Worm (Caenorhabditis elegans) whole organism, L4 larva: ENCODE measurements around the gene picd-1.

Experiments
- F37D6.2 ChIP-seq: sonication (generic microtip); optimal IDR thresholded peaks from 2 replicates; lab custom pipeline; 2016; ENCODE audit warnings: mild to moderate bottlenecking, missing genetic modification characterization, missing compliant biosample characterization
- F44E2.7 ChIP-seq: fragments of 200-800 bp; sonication (Bioruptor generic); IDR thresholded peaks from 2 replicates; pipeline ENCODE4 v2.1.2; 2022; ENCODE audit warnings: missing genetic modification characterization, missing compliant biosample characterization
- T20F7.1 ChIP-seq: fragments of 200-800 bp; sonication (Bioruptor generic); optimal IDR thresholded peaks from 2 replicates; lab custom pipeline; 2018; ENCODE audit warnings: mild to moderate bottlenecking, missing genetic modification characterization, missing compliant biosample characterization
- Y48G9A.11 ChIP-seq: fragments of 200-800 bp; sonication (Bioruptor generic); IDR thresholded peaks from 2 replicates; pipeline ENCODE4 v1.3.6; 2022; ENCODE audit warnings: missing genetic modification reagents, missing genetic modification characterization, missing compliant biosample characterization
- aha-1 ChIP-seq: fragments of 150-350 bp; peaks from one replicate; lab custom pipeline; 2014; ENCODE audit warnings: missing biosample characterization, missing genetic modification characterization
- aly-2 ChIP-seq: sonication (generic microtip); optimal IDR thresholded peaks from 2 replicates; lab custom pipeline; 2018; ENCODE audit warnings: missing biosample characterization, missing genetic modification characterization
- ama-1 ChIP-seq: fragments of 150-350 bp; optimal IDR thresholded peaks from 2 replicates; lab custom pipeline; 2014; ENCODE audit warnings: inconsistent platforms, mixed read lengths
- arid-1 ChIP-seq: fragments of 200-800 bp; sonication (Bioruptor generic); conservative IDR thresholded peaks from 2 replicates; pipeline ENCODE4 v1.3.6; 2022; ENCODE audit warnings: missing genetic modification reagents, missing genetic modification characterization, missing compliant biosample characterization
- ceh-44 ChIP-seq: fragments of 200-800 bp; sonication (Bioruptor generic); IDR thresholded peaks from 2 replicates; pipeline ENCODE4 v1.3.6; 2022; ENCODE audit warnings: missing genetic modification reagents, missing genetic modification characterization, missing compliant biosample characterization
- cey-2 ChIP-seq: sonication (generic microtip); optimal IDR thresholded peaks from 3 replicates; lab custom pipeline; 2017; ENCODE audit warnings: missing genetic modification characterization, mild to moderate bottlenecking, missing compliant biosample characterization, antibody characterized with exemption, borderline replicate concordance; ENCODE audit not compliant: insufficient read depth
- ctbp-1 ChIP-seq: fragments of 200-800 bp; sonication (Bioruptor generic); IDR thresholded peaks from 2 replicates; pipeline ENCODE4 v1.3.6; 2022; ENCODE audit warnings: missing genetic modification reagents, missing genetic modification characterization, missing compliant biosample characterization
- daf-16 ChIP-seq, 3 experiments: sonication (generic microtip); optimal IDR thresholded peaks; 2 replicates each; lab custom pipeline; 2016 to 2017; ENCODE audit warnings: missing genetic modification characterization in 3 of 3, missing genetic modification reagents in 3 of 3, mild to moderate bottlenecking in 2 of 3, missing compliant biosample characterization in 2 of 3, missing biosample characterization in 1 of 3, moderate library complexity in 1 of 3
- daf-19 ChIP-seq: fragments of 200-800 bp; sonication (Bioruptor generic); conservative IDR thresholded peaks from 2 replicates; pipeline ENCODE4 v1.3.6; 2022; ENCODE audit warnings: missing genetic modification characterization, missing compliant biosample characterization
- dmd-6 ChIP-seq: fragments of 200-800 bp; sonication (Bioruptor generic); IDR thresholded peaks from 2 replicates; pipeline ENCODE4 v1.3.6; 2022; ENCODE audit warnings: missing genetic modification reagents, missing genetic modification characterization, missing compliant biosample characterization
- dmd-8 ChIP-seq: fragments of 200-800 bp; sonication (Bioruptor generic); IDR thresholded peaks from 2 replicates; pipeline ENCODE4 v1.3.6; 2022; ENCODE audit warnings: missing genetic modification characterization, missing compliant biosample characterization
- dmd-9 ChIP-seq: fragments of 200-800 bp; sonication (Bioruptor generic); IDR thresholded peaks from 2 replicates; pipeline ENCODE4 v1.3.6; 2022; ENCODE audit warnings: missing genetic modification reagents, missing genetic modification characterization, missing compliant biosample characterization
- dve-1 ChIP-seq: sonication (generic microtip); optimal IDR thresholded peaks from 2 replicates; lab custom pipeline; 2017; ENCODE audit warnings: antibody characterized with exemption, mild to moderate bottlenecking, missing genetic modification characterization, missing compliant biosample characterization; ENCODE audit not compliant: insufficient read depth
- egl-43 ChIP-seq: fragments of 200-800 bp; sonication (Bioruptor generic); IDR thresholded peaks from 2 replicates; pipeline ENCODE4 v1.3.6; 2022; ENCODE audit warnings: missing genetic modification reagents, missing genetic modification characterization, missing compliant biosample characterization
- fkh-10 ChIP-seq: fragments of 150-350 bp; optimal IDR thresholded peaks from 2 replicates; lab custom pipeline; 2014; ENCODE audit warnings: missing biosample characterization, missing genetic modification reagents, missing genetic modification characterization
- hif-1 ChIP-seq, 2 experiments: sonication (generic microtip); optimal IDR thresholded peaks; 2 replicates each; lab custom pipeline; 2016 to 2017; ENCODE audit warnings: missing compliant biosample characterization in 2 of 2, missing genetic modification characterization in 2 of 2, missing genetic modification reagents in 2 of 2, missing genotype in 2 of 2, mild to moderate bottlenecking in 1 of 2
- hlh-11 ChIP-seq: fragments of 200-800 bp; sonication (Bioruptor generic); optimal IDR thresholded peaks from 2 replicates; lab custom pipeline; 2018; ENCODE audit warnings: mild to moderate bottlenecking, missing genetic modification characterization, missing compliant biosample characterization
- hlh-30 ChIP-seq: sonication (generic microtip); optimal IDR thresholded peaks from 2 replicates; lab custom pipeline; 2017; ENCODE audit warnings: antibody characterized with exemption, mild to moderate bottlenecking, missing genetic modification characterization, missing compliant biosample characterization; ENCODE audit not compliant: insufficient read depth
- jun-1 ChIP-seq: fragments of 150-350 bp; optimal IDR thresholded peaks from 2 replicates; lab custom pipeline; 2014; ENCODE audit warnings: missing biosample characterization, missing genetic modification reagents, missing genetic modification characterization
- lim-7 ChIP-seq: fragments of 200-800 bp; sonication (Bioruptor generic); IDR thresholded peaks from 2 replicates; pipeline ENCODE4 v1.3.6; 2022; ENCODE audit warnings: missing genetic modification characterization, missing compliant biosample characterization
- lin-1 ChIP-seq: fragments of 200-800 bp; sonication (Bioruptor generic); IDR thresholded peaks from 2 replicates; pipeline ENCODE4 v1.3.6; 2022; ENCODE audit warnings: missing genetic modification reagents, missing genetic modification characterization, missing compliant biosample characterization
- lin-13 ChIP-seq: fragments of 150-350 bp; optimal IDR thresholded peaks from 2 replicates; lab custom pipeline; 2014; ENCODE audit warnings: missing biosample characterization, missing genetic modification reagents, missing genetic modification characterization
- lin-38 ChIP-seq: fragments of 200-800 bp; sonication (Bioruptor generic); IDR thresholded peaks from 2 replicates; pipeline ENCODE4 v1.3.6; 2022; ENCODE audit warnings: missing genetic modification reagents, missing genetic modification characterization, missing compliant biosample characterization
- lsy-2 ChIP-seq, 2 experiments: fragments of 150-350 bp in 1 of 2; sonication (generic microtip) in 1 of 2; optimal IDR thresholded peaks; 2 replicates each; lab custom pipeline; 2014 to 2017; ENCODE audit warnings: missing biosample characterization in 2 of 2, missing genetic modification characterization in 2 of 2
- madf-5 ChIP-seq, 2 experiments: fragments of 200-800 bp; sonication (Bioruptor generic); IDR thresholded peaks; 2 replicates each; pipeline ENCODE4 v1.3.6; 2022; ENCODE audit warnings: missing compliant biosample characterization in 2 of 2, missing genetic modification characterization in 2 of 2
- madf-9 ChIP-seq: fragments of 200-800 bp; sonication (Bioruptor generic); conservative IDR thresholded peaks from 2 replicates; pipeline ENCODE4 v1.3.6; 2022; ENCODE audit warnings: missing genetic modification reagents, missing genetic modification characterization, missing compliant biosample characterization
- mep-1 ChIP-seq: fragments of 150-350 bp; sonication (generic microtip); optimal IDR thresholded peaks from 3 replicates; lab custom pipeline; 2014; ENCODE audit warnings: missing biosample characterization, missing genetic modification characterization
- mxl-3 ChIP-seq: fragments of 200-800 bp; sonication (Bioruptor generic); optimal IDR thresholded peaks from 2 replicates; lab custom pipeline; 2018; ENCODE audit warnings: mild to moderate bottlenecking, missing genetic modification characterization, missing compliant biosample characterization
- nhr-102 ChIP-seq: sonication (generic microtip); optimal IDR thresholded peaks from 2 replicates; lab custom pipeline; 2016; ENCODE audit warnings: mild to moderate bottlenecking, missing genetic modification characterization, moderate library complexity, missing compliant biosample characterization
- nhr-11 ChIP-seq: fragments of 150-350 bp; optimal IDR thresholded peaks from 2 replicates; lab custom pipeline; 2014; ENCODE audit warnings: missing biosample characterization, missing genetic modification characterization
- nhr-237 ChIP-seq: sonication (generic microtip); optimal IDR thresholded peaks from 2 replicates; lab custom pipeline; 2017; ENCODE audit warnings: missing biosample characterization, missing genetic modification characterization
- nhr-28 ChIP-seq: fragments of 150-350 bp; optimal IDR thresholded peaks from 2 replicates; lab custom pipeline; 2014; ENCODE audit warnings: missing biosample characterization, missing genetic modification characterization
- pha-4 ChIP-seq, 2 experiments: fragments of 150-350 bp in 1 of 2; fragments of 200-800 bp in 1 of 2; sonication (Bioruptor generic) in 1 of 2; IDR thresholded peaks in 1 of 2; optimal IDR thresholded peaks in 1 of 2; 2 replicates each; pipeline versions ENCODE4 v1.3.6 to Lab custom; 2014 to 2022; ENCODE audit warnings: missing genetic modification characterization in 2 of 2, missing genetic modification reagents in 2 of 2, missing biosample characterization in 1 of 2, missing compliant biosample characterization in 1 of 2
- php-3 ChIP-seq: fragments of 200-800 bp; sonication (Bioruptor generic); IDR thresholded peaks from 2 replicates; pipeline ENCODE4 v1.3.6; 2022; ENCODE audit warnings: missing genetic modification reagents, missing genetic modification characterization, missing compliant biosample characterization
- rbr-2 ChIP-seq: sonication (generic microtip); optimal IDR thresholded peaks from 2 replicates; lab custom pipeline; 2016; ENCODE audit warnings: missing genotype, missing genetic modification characterization, missing compliant biosample characterization
- saeg-2 ChIP-seq: fragments of 200-800 bp; sonication (Bioruptor generic); IDR thresholded peaks from 2 replicates; pipeline ENCODE4 v1.3.6; 2022; ENCODE audit warnings: missing genetic modification reagents, missing genetic modification characterization, missing compliant biosample characterization
- snpc-1.2 ChIP-seq: fragments of 200-800 bp; sonication (Bioruptor generic); IDR thresholded peaks from 2 replicates; pipeline ENCODE4 v1.3.6; 2022; ENCODE audit warnings: missing genetic modification reagents, missing genetic modification characterization, missing compliant biosample characterization
- tra-1 ChIP-seq: fragments of 200-800 bp; sonication (Bioruptor generic); IDR thresholded peaks from 2 replicates; pipeline ENCODE4 v1.3.6; 2022; ENCODE audit warnings: missing genetic modification reagents, missing genetic modification characterization, missing compliant biosample characterization
- vab-7 ChIP-seq: fragments of 200-800 bp; sonication (Bioruptor generic); IDR thresholded peaks from 2 replicates; pipeline ENCODE4 v1.3.6; 2022; ENCODE audit warnings: missing genetic modification reagents, missing genetic modification characterization, missing compliant biosample characterization
- zag-1 ChIP-seq: fragments of 150-350 bp; optimal IDR thresholded peaks from 2 replicates; lab custom pipeline; 2014; ENCODE audit warnings: missing biosample characterization, missing genetic modification characterization
- zip-11 ChIP-seq: fragments of 200-800 bp; sonication (Bioruptor generic); IDR thresholded peaks from 2 replicates; pipeline ENCODE4 v1.3.6; 2022; ENCODE audit warnings: missing genetic modification characterization, missing compliant biosample characterization
- zip-2 ChIP-seq: fragments of 150-350 bp; optimal IDR thresholded peaks from 2 replicates; lab custom pipeline; 2014; ENCODE audit warnings: missing biosample characterization, missing genetic modification characterization
- ztf-7 ChIP-seq: fragments of 150-350 bp; optimal IDR thresholded peaks from 2 replicates; lab custom pipeline; 2014; ENCODE audit warnings: missing biosample characterization, missing genetic modification characterization

Gene picd-1

DNA sequence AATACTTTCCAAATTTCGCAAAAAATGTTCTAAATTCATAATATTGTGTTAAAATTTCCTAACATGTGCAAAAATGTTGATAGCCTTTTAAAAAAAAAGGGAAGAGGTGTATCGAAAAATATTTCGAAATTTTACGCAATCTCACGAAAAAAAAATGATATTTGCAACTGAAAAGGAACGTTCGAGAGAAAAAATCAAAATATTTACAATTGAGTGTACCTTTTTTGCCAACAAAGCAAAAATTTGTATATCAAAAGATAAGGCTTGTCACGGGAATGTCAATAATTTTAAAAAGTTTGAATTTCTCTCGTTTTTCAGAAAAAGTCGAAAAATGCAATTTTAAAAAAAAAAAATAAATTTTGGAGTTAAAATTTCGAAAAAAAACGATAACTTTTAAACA, 18.9 kb downstream of the picd-1 start:
- TF ChIP-seq php-3 (GFP tag; lab: Robert Waterston, UW) (no peak), Y48G9A.11 (GFP tag; lab: Robert Waterston, UW) (no peak), pha-4 (GFP tag; IDR thresholded peaks at IDR 0.05; lab: Robert Waterston, UW) (peak; percentile 10; the same call in 1 of the 2 replicates), pha-4 (tag; optimal IDR thresholded peaks at IDR 0.05; lab: Kevin White, UChicago) (no peak), dmd-6 (peak; percentile 56), ama-1 (lab: Kevin White, UChicago) (no peak), lin-38 (GFP tag; lab: Robert Waterston, UW) (peak; percentile 30; the same call in 1 of the 2 replicates), lsy-2 (tag; optimal IDR thresholded peaks at IDR 0.05; lab: Kevin White, UChicago) (peak in 1 of 2 experiments; percentile 45), aly-2 (tag; lab: Kevin White, UChicago) (no peak), lin-1 (GFP tag; lab: Robert Waterston, UW) (no peak), lin-13 (GFP tag; lab: Kevin White, UChicago) (no peak), jun-1 (tag; lab: Kevin White, UChicago) (no peak), hlh-11 (tag; lab: Kevin White, UChicago) (peak; percentile 13), ceh-44 (GFP tag; lab: Robert Waterston, UW) (no peak), dmd-9 (GFP tag; lab: Robert Waterston, UW) (no peak), daf-19 (GFP tag; lab: Robert Waterston, UW) (no peak), nhr-28 (tag; lab: Kevin White, UChicago) (no peak), T20F7.1 (peak; percentile 72), aha-1 (tag; lab: Kevin White, UChicago) (no peak), vab-7 (GFP tag; lab: Robert Waterston, UW) (no peak), egl-43 (GFP tag; lab: Robert Waterston, UW) (no peak), tra-1 (GFP tag; lab: Robert Waterston, UW) (no peak), hif-1 (tag; optimal IDR thresholded peaks at IDR 0.05; lab: Kevin White, UChicago) (peak in 1 of 2 experiments; percentile 12), nhr-237 (tag; lab: Kevin White, UChicago) (no peak), nhr-102 (tag; lab: Kevin White, UChicago) (peak; percentile 17), dmd-8 (no peak), ztf-7 (tag; lab: Kevin White, UChicago) (peak; percentile 92), hlh-30 (tag; lab: Kevin White, UChicago) (peak; percentile 18), mep-1 (tag; lab: Kevin White, UChicago) (peak; percentile 8), nhr-11 (no peak), rbr-2 (tag; lab: Kevin White, UChicago) (no peak), daf-16 (GFP tag; optimal IDR thresholded peaks at IDR 0.05; lab: Kevin White, UChicago) (peak in 1 of 2 experiments; percentile 46), daf-16 (tag; optimal IDR thresholded peaks at IDR 0.05; lab: Kevin White, UChicago) (peak; percentile 72), zip-2 (peak; percentile 99), mxl-3 (GFP tag; lab: Kevin White, UChicago) (no peak), zag-1 (tag; lab: Kevin White, UChicago) (no peak), F37D6.2 (tag; lab: Kevin White, UChicago) (no peak), snpc-1.2 (no peak), arid-1 (GFP tag; lab: Robert Waterston, UW) (no peak), madf-5 (GFP tag; IDR thresholded peaks at IDR 0.05; lab: Robert Waterston, UW) (no peak), lim-7 (no peak), zip-11 (GFP tag; lab: Robert Waterston, UW) (no peak), fkh-10 (no peak), cey-2 (tag; lab: Kevin White, UChicago) (no peak), saeg-2 (GFP tag; lab: Robert Waterston, UW) (0 out of 2 replicates have a peak, but pooled peaks have one; percentile 28), ctbp-1 (GFP tag; lab: Robert Waterston, UW) (0 out of 2 replicates have a peak, but pooled peaks have one; percentile 24), madf-9 (GFP tag; lab: Robert Waterston, UW) (no peak), dve-1 (tag; lab: Kevin White, UChicago) (peak; percentile 60), F44E2.7 (GFP tag; lab: Robert Waterston, UW) (no peak)
